Fruit fly (Drosophila melanogaster): ENCODE results near the gene CG4073.

Gene CG4073

DNA sequence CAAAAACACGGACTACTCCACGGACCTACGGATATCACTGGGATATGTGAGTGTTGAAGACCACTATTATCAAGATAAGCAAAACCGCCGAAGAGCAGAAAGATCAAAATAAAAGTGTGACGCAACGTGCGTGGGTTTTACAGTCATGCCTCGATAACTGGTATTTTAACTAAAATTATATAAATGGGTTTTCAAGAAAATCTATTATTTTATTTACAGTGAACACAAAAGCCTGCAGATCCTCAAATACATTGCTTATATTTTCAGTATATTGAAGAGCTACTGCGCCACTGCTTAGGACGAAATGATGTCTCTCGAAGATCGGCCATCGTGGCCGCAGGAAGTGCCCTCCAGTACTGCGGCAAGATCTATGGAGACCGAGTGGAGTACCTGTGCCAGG lies 47.4 kb downstream of the CG4073 start (continued):
- no peak for TF ChIP-seq sim (GFP tag; IDR thresholded peaks at IDR 0.05)
- no peak for TF ChIP-seq scrt (GFP tag; optimal IDR thresholded peaks at IDR 0.05)
- TF ChIP-seq CG9609 (GFP tag; optimal IDR thresholded peaks at IDR 0.05): no peak
- no peak for TF ChIP-seq Scr (GFP tag; IDR thresholded peaks at IDR 0.05; ENCODE audit: partially characterized antibody)
- peak; percentile 3 to 94 for TF ChIP-seq Pdp1 (GFP tag; optimal IDR thresholded peaks at IDR 0.05)
- no peak for TF ChIP-seq CG4360 (GFP tag; IDR thresholded peaks at IDR 0.05)
- peak; percentile 50 for TF ChIP-seq Ets65A (GFP tag)
- no peak for TF ChIP-seq nom (GFP tag; optimal IDR thresholded peaks at IDR 0.05)
- TF ChIP-seq Ptx1 (GFP tag; IDR thresholded peaks at IDR 0.05): 0 out of 2 replicates have a peak, but pooled peaks have one; percentile 28
- TF ChIP-seq kay (GFP tag; optimal IDR thresholded peaks at IDR 0.05): no peak
- TF ChIP-seq dysf (GFP tag; IDR thresholded peaks at IDR 0.05): peak; percentile 25; the same call in 1 of the 3 replicates
- no peak for TF ChIP-seq CG4730 (GFP tag; IDR thresholded peaks at IDR 0.05)
- no peak for TF ChIP-seq Dp (GFP tag; optimal IDR thresholded peaks at IDR 0.05)
- no peak for TF ChIP-seq D (optimal IDR thresholded peaks at IDR 0.05)
- peak; percentile 16 for TF ChIP-seq D (GFP tag; optimal IDR thresholded peaks at IDR 0.05)
- TF ChIP-seq grau (tag; optimal IDR thresholded peaks at IDR 0.05): peak; percentile 68
- TF ChIP-seq H2.0 (GFP tag; IDR thresholded peaks at IDR 0.05): 0 out of 2 replicates have a peak, but pooled peaks have one; percentile 15
- TF ChIP-seq al (GFP tag; IDR thresholded peaks at IDR 0.05): peak; percentile 23; the same call in 1 of the 2 replicates
- no peak for TF ChIP-seq CG10654 (GFP tag; optimal IDR thresholded peaks at IDR 0.05)
- peak; percentile 18 for TF ChIP-seq gro (GFP tag; optimal IDR thresholded peaks at IDR 0.05)
- TF ChIP-seq pan (optimal IDR thresholded peaks at IDR 0.05): no peak
- peak in 1 of 2 experiments; percentile 29 for TF ChIP-seq pan (GFP tag; optimal IDR thresholded peaks at IDR 0.05 in 1 of 2, IDR thresholded peaks at IDR 0.05 in 1 of 2)
- TF ChIP-seq CG11456 (GFP tag; IDR thresholded peaks at IDR 0.05): 0 out of 3 replicates have a peak, but pooled peaks have one; percentile 13
- no peak for TF ChIP-seq PHDP (tag; optimal IDR thresholded peaks at IDR 0.05)
- no peak for TF ChIP-seq ERR (GFP tag; optimal IDR thresholded peaks at IDR 0.05)
- 0 out of 2 replicates have a peak, but pooled peaks have one; percentile 36 for TF ChIP-seq ara (GFP tag; IDR thresholded peaks at IDR 0.05)
- peak; percentile 53 for TF ChIP-seq Rfx (GFP tag; IDR thresholded peaks at IDR 0.05)
- no peak for TF ChIP-seq bbx (GFP tag; IDR thresholded peaks at IDR 0.05; ENCODE audit: partially characterized antibody)
- no peak for TF ChIP-seq grn (GFP tag; optimal IDR thresholded peaks at IDR 0.05)
- no peak for TF ChIP-seq CG12744 (GFP tag; optimal IDR thresholded peaks at IDR 0.05)
- TF ChIP-seq CG16779 (GFP tag; IDR thresholded peaks at IDR 0.05): 0 out of 2 replicates have a peak, but pooled peaks have one; percentile 3
- TF ChIP-seq Atf6 (GFP tag; IDR thresholded peaks at IDR 0.05): no peak
- peak; percentile 60 for TF ChIP-seq CG32532 (GFP tag; IDR thresholded peaks at IDR 0.05)
- TF ChIP-seq row (GFP tag; IDR thresholded peaks at IDR 0.05): peak; percentile 46
- TF ChIP-seq CG4282 (GFP tag; optimal IDR thresholded peaks at IDR 0.05): no peak
- TF ChIP-seq Ets97D (GFP tag; optimal IDR thresholded peaks at IDR 0.05): no peak
- no peak for TF ChIP-seq CG9876 (GFP tag; optimal IDR thresholded peaks at IDR 0.05)
- TF ChIP-seq Xrp1 (GFP tag; IDR thresholded peaks at IDR 0.05): peak; percentile 8; the same call in 1 of the 2 replicates
- no peak for TF ChIP-seq Gsc (GFP tag; IDR thresholded peaks at IDR 0.05)
- peak; percentile 21; the same call in 1 of the 3 replicates for TF ChIP-seq tgo (GFP tag; IDR thresholded peaks at IDR 0.05)
- no peak for TF ChIP-seq sens-2 (GFP tag; IDR thresholded peaks at IDR 0.05)
- 0 out of 3 replicates have a peak, but pooled peaks have one; percentile 12 for TF ChIP-seq C15 (GFP tag; IDR thresholded peaks at IDR 0.05)
- TF ChIP-seq Xbp1 (GFP tag; optimal IDR thresholded peaks at IDR 0.05): peak; percentile 24
